Fruit fly (Drosophila melanogaster): ENCODE data around the gene Osi15.

Osi15 gene

dm6 chr3R:6301257-6301839, at the start of gene Osi15:
Gene Osi15 (plus strand): TSS chr3R:6301804.
- TF ChIP-seq h (optimal IDR thresholded peaks at IDR 0.05) = no peak
- TF ChIP-seq ttk (optimal IDR thresholded peaks at IDR 0.05) = no peak
- no peak for TF ChIP-seq Myc (optimal IDR thresholded peaks at IDR 0.05)
- TF ChIP-seq insv (optimal IDR thresholded peaks at IDR 0.05) = no peak
- no peak for TF ChIP-seq psq (optimal IDR thresholded peaks at IDR 0.05)
- TF ChIP-seq Sin3A (optimal IDR thresholded peaks at IDR 0.05) = no peak

- TF ChIP-seq insv (optimal IDR thresholded peaks at IDR 0.05) (no peak), Sin3A (optimal IDR thresholded peaks at IDR 0.05) (no peak), psq (optimal IDR thresholded peaks at IDR 0.05) (no peak), h (optimal IDR thresholded peaks at IDR 0.05) (no peak), ttk (optimal IDR thresholded peaks at IDR 0.05) (no peak), Myc (optimal IDR thresholded peaks at IDR 0.05) (no peak)
Observed at dm6 chr3R:6252809-6253208, 48.8 kb upstream of the Osi15 start.

DNA sequence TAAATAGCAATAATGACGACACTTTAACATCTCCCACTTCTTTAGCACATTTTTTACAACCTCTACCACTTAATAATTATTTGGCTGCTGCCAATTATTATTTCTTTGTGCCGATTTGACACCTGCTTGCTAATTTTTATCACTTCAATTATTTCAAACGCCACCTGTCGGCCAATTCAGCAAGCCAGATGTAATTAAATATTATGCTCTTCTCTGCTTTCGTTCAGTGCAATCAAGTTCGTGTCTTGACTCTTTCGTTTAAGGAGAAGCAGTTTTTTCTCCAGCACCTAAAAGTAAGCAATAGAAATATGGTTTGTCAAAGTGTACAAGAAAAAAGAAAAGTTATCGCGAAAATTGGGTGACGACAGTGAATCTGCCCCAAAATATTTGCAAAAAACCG, 47.2 kb upstream of the Osi15 start:
- no peak for TF ChIP-seq Sin3A (optimal IDR thresholded peaks at IDR 0.05)

DNA sequence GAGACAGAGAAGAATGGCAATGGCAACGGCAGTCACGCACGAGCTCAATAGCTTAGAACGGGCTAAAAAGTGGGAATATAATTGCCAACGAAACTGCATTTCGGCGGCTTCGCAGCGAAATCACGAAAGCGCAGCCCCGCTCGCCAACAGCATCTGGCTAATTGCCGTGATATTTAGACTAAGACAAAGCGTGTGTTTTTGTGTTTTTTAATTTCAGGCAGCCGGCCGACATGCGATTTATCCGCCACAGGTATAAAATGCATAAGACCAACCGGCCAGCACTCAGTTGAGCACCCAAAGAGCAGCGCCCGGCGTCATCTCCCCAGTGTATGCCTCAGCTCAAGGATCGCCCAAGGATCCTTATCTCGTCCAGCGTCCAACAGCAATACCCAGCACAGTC, 46.7 kb upstream of the Osi15 start, which contains the start of gene Osi8:
Osi8 (plus strand) TSS at position 301 of the 400 bp plus-strand sequence.
- no peak for TF ChIP-seq ttk (optimal IDR thresholded peaks at IDR 0.05)
- TF ChIP-seq insv (optimal IDR thresholded peaks at IDR 0.05) = no peak
- no peak for TF ChIP-seq Sin3A (optimal IDR thresholded peaks at IDR 0.05)
- TF ChIP-seq h (optimal IDR thresholded peaks at IDR 0.05) = no peak
- no peak for TF ChIP-seq Myc (optimal IDR thresholded peaks at IDR 0.05)
- no peak for TF ChIP-seq psq (optimal IDR thresholded peaks at IDR 0.05)

DNA sequence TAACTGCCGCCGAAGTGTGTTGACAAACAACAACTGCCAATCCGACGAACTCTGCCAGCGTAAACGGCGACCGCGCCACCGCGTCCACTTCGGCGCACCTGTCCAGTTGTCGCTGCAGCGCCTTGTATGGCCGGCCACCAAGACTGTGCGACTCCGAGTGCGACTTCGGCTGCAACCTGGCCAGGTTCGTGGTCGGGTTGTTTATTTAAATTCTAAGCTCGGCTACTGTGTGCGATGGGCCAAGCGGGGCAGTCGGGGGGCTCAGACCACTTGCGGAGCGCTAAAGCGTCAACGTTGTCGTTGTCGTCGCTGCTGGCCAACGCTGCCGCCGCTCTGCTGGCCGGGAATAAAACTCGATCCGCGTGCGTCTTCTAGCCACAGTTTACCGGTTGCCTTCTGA, 41.8 kb upstream of the Osi15 start, which contains the start of gene Osi9:
Osi9 (plus strand) TSS at position 375 of the 400 bp plus-strand sequence.
- TF ChIP-seq Sin3A (optimal IDR thresholded peaks at IDR 0.05) (no peak), ttk (optimal IDR thresholded peaks at IDR 0.05) (no peak), h (optimal IDR thresholded peaks at IDR 0.05) (no peak), Myc (optimal IDR thresholded peaks at IDR 0.05) (no peak), insv (optimal IDR thresholded peaks at IDR 0.05) (no peak), psq (optimal IDR thresholded peaks at IDR 0.05) (no peak)

dm6 chr3R:6263658-6264057, 37.9 kb upstream of the Osi15 start, which contains the start of gene Osi10a:
Gene Osi10a (plus strand): TSS chr3R:6263958.
- TF ChIP-seq Sin3A (optimal IDR thresholded peaks at IDR 0.05) (no peak), psq (optimal IDR thresholded peaks at IDR 0.05) (no peak), h (optimal IDR thresholded peaks at IDR 0.05) (no peak), Myc (optimal IDR thresholded peaks at IDR 0.05) (no peak), insv (optimal IDR thresholded peaks at IDR 0.05) (no peak), ttk (optimal IDR thresholded peaks at IDR 0.05) (no peak)

dm6 chr3R:6265890-6266289, 35.7 kb upstream of the Osi15 start, which contains the start of gene Osi10b:
Gene Osi10b (plus strand): TSS chr3R:6266190.
- TF ChIP-seq Sin3A (optimal IDR thresholded peaks at IDR 0.05) (no peak), ttk (optimal IDR thresholded peaks at IDR 0.05) (no peak), h (optimal IDR thresholded peaks at IDR 0.05) (no peak), psq (optimal IDR thresholded peaks at IDR 0.05) (no peak), Myc (optimal IDR thresholded peaks at IDR 0.05) (no peak), insv (optimal IDR thresholded peaks at IDR 0.05) (no peak)

dm6 chr3R:6268657-6269056, 32.9 kb upstream of the Osi15 start, which contains the start of gene Osi11:
Gene Osi11 (minus strand): TSS chr3R:6268757.
- TF ChIP-seq Myc (optimal IDR thresholded peaks at IDR 0.05) (no peak), h (optimal IDR thresholded peaks at IDR 0.05) (no peak), ttk (optimal IDR thresholded peaks at IDR 0.05) (no peak), Sin3A (optimal IDR thresholded peaks at IDR 0.05) (no peak), psq (optimal IDR thresholded peaks at IDR 0.05) (no peak), insv (optimal IDR thresholded peaks at IDR 0.05) (no peak)

DNA sequence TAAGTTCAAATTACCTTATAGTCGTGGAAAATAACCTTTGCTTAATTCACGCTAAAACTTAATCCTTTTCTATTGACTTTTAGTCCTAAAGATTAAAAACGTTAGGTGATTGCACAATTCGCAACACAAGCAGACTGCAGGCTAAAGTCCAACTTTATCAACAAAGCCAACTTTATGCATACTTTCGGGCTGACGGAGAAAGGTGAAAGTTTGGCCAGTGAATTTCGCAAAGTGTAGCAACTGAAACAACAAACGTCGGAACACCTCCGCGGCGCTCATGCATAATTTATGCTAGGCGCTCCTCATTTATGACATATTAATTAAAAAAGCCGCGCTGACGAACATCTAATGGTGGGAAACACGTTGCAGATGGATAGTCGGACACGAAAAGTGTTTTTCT, 31.6 kb upstream of the Osi15 start:
- TF ChIP-seq ttk (optimal IDR thresholded peaks at IDR 0.05) (no peak), psq (optimal IDR thresholded peaks at IDR 0.05) (no peak), Myc (optimal IDR thresholded peaks at IDR 0.05) (no peak), Sin3A (optimal IDR thresholded peaks at IDR 0.05) (no peak), h (optimal IDR thresholded peaks at IDR 0.05) (no peak), insv (optimal IDR thresholded peaks at IDR 0.05) (no peak)

- no peak for TF ChIP-seq insv (optimal IDR thresholded peaks at IDR 0.05)
Observed at dm6 chr3R:6278231-6278630, 23.4 kb upstream of the Osi15 start, which contains the start of gene Osi12. Gene Osi12 (plus strand): TSS chr3R:6278531.

DNA sequence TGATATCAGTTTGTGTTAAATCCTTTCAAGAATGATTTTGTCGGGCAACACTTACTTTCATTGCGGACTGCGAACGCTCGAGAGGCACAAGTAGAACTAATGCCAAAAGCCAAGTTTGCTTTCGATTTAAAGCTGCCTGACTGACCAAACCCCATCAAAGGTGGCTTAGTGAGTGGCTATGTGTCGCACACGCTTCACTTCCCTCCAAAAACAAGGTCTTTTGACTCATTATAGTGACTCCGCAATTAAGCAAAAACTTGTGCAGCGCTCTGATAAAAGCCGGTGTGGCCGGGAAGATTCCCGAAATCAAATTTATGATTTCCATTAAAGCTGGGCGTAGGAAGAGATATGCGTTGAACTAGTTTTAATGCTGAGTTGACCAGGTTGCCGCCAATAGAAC, 16.5 kb upstream of the Osi15 start, which contains the start of gene CG15597:
CG15597 (minus strand) TSS at position 101 of the 400 bp plus-strand sequence.
- TF ChIP-seq Sin3A (optimal IDR thresholded peaks at IDR 0.05) = no peak
- TF ChIP-seq Myc (optimal IDR thresholded peaks at IDR 0.05) = no peak
- TF ChIP-seq psq (optimal IDR thresholded peaks at IDR 0.05) = no peak
- TF ChIP-seq ttk (optimal IDR thresholded peaks at IDR 0.05) = no peak
- no peak for TF ChIP-seq h (optimal IDR thresholded peaks at IDR 0.05)
- no peak for TF ChIP-seq insv (optimal IDR thresholded peaks at IDR 0.05)

dm6 chr3R:6287433-6287832, 14.2 kb upstream of the Osi15 start, which contains the start of gene CG15594:
Gene CG15594 (plus strand): TSS chr3R:6287733.
- TF ChIP-seq ttk (optimal IDR thresholded peaks at IDR 0.05) (no peak), psq (optimal IDR thresholded peaks at IDR 0.05) (no peak), Myc (optimal IDR thresholded peaks at IDR 0.05) (no peak), Sin3A (optimal IDR thresholded peaks at IDR 0.05) (no peak), h (optimal IDR thresholded peaks at IDR 0.05) (no peak), insv (optimal IDR thresholded peaks at IDR 0.05) (no peak)

DNA sequence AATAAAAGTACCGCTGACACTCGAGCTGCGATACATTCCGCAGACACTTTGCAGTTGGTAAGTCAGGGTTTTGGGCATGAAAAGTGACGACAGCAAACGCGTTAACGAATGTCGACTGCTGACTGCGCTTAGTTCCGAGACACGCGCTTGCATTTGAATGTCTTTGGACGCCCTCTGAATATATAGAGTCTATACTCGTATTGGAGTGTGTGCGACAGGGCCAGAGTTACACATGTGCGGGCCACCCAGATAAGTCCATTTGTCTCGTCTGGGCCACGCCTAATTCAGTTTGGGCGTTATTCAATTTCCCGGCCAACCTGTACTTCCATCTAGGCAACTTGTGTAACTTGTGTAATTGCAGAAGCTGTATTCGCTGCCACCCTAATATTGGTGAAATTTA, 11.3 kb upstream of the Osi15 start:
- TF ChIP-seq insv (optimal IDR thresholded peaks at IDR 0.05) = no peak
- no peak for TF ChIP-seq h (optimal IDR thresholded peaks at IDR 0.05)
- no peak for TF ChIP-seq Sin3A (optimal IDR thresholded peaks at IDR 0.05)
- TF ChIP-seq ttk (optimal IDR thresholded peaks at IDR 0.05) = no peak
- TF ChIP-seq Myc (optimal IDR thresholded peaks at IDR 0.05) = no peak
- TF ChIP-seq psq (optimal IDR thresholded peaks at IDR 0.05) = no peak

Measured in Kc167 (cell line).